Fruit fly (Drosophila melanogaster): Measurements from ENCODE around the gene CG5151.

Gene CG5151

DNA sequence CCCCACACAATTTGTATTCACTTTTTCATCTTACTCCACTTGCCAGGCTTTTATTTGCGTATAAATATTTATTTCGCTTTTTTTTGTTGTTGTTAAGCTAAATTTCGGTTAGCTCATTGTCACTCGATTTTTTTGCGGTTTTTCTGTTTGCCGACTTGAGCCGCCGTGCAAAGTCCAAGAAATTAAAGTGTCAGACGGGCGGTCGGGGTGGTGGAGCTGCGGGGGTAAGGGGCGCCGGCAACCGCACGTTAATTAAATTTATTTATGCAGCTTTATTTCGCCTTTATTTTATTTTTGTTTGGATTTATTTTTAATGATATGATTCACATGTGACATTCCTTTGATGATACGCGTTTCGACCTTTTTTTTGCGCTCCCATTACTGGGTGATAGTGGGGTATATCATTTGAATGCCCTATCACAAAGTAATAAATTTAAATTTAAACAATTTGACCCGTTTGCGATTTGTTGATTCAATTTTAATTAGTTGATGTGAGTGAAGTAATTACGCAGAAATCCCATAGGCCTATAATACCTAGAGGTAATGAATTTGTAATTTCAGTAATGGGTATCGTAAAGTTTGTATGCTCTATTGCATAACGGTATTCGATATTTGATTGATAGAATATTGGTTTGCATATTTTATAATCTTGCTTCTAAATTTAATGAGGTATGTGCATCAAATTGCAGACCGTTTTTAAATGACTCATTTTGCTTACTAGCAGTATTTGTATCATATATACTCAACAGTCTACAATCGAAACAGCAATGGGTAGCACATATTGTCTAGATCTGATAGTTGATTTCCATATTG, 1.1 kb upstream of the CG5151 start (continued):
- TF ChIP-seq YL-1 (GFP tag; optimal IDR thresholded peaks at IDR 0.05) (no peak), Sry-β (GFP tag; optimal IDR thresholded peaks at IDR 0.05) (no peak), CG4360 (GFP tag; IDR thresholded peaks at IDR 0.05) (no peak), sd (tag; optimal IDR thresholded peaks at IDR 0.05) (peak; percentile 40), mam (GFP tag; optimal IDR thresholded peaks at IDR 0.05) (peak; percentile 65), CG11560 (tag; IDR thresholded peaks at IDR 0.05) (no peak), Blimp-1 (GFP tag; optimal IDR thresholded peaks at IDR 0.05) (no peak), Gsc (GFP tag; IDR thresholded peaks at IDR 0.05) (no peak), CG10274 (GFP tag; optimal IDR thresholded peaks at IDR 0.05) (peak; percentile 47), CG2875 (GFP tag; optimal IDR thresholded peaks at IDR 0.05) (no peak), Stat92E (GFP tag; optimal IDR thresholded peaks at IDR 0.05) (peak in 1 of 3 experiments; percentile 75), CG2129 (GFP tag; IDR thresholded peaks at IDR 0.05; ENCODE audit: partially characterized antibody) (no peak), CG13894 (tag; optimal IDR thresholded peaks at IDR 0.05) (no peak), CG11723 (GFP tag; optimal IDR thresholded peaks at IDR 0.05) (no peak), trh (GFP tag; optimal IDR thresholded peaks at IDR 0.05) (no peak), esg (GFP tag; conservative IDR thresholded peaks at IDR 0.05) (peak; percentile 57), insv (GFP tag; optimal IDR thresholded peaks at IDR 0.05) (no peak), slou (GFP tag; optimal IDR thresholded peaks at IDR 0.05) (peak; percentile 51), CG7963 (GFP tag; IDR thresholded peaks at IDR 0.05; ENCODE audit: partially characterized antibody) (no peak), ap (GFP tag; IDR thresholded peaks at IDR 0.05) (no peak), CHES-1-like (GFP tag; optimal IDR thresholded peaks at IDR 0.05) (peak; percentile 50), pfk (GFP tag; optimal IDR thresholded peaks at IDR 0.05) (no peak), eyg (GFP tag; optimal IDR thresholded peaks at IDR 0.05) (no peak), CG42726 (GFP tag; IDR thresholded peaks at IDR 0.05; ENCODE audit: partially characterized antibody) (no peak), zf30C (GFP tag; optimal IDR thresholded peaks at IDR 0.05) (no peak), dati (GFP tag; IDR thresholded peaks at IDR 0.05) (no peak), CG31224 (GFP tag; IDR thresholded peaks at IDR 0.05) (peak; percentile 39; the same call in 1 of the 2 replicates), CG12236 (GFP tag; optimal IDR thresholded peaks at IDR 0.05) (peak; percentile 1), E2f2 (GFP tag; IDR thresholded peaks at IDR 0.05) (no peak), CG3995 (GFP tag; optimal IDR thresholded peaks at IDR 0.05) (peak; percentile 36), knrl (GFP tag; IDR thresholded peaks at IDR 0.05; ENCODE audit: partially characterized antibody) (no peak), pan (optimal IDR thresholded peaks at IDR 0.05) (no peak), pan (GFP tag; optimal IDR thresholded peaks at IDR 0.05 in 1 of 2, IDR thresholded peaks at IDR 0.05 in 1 of 2) (peak in 1 of 2 experiments; percentile 39), lilli (GFP tag; optimal IDR thresholded peaks at IDR 0.05) (peak; percentile 78), HLHmδ (GFP tag; optimal IDR thresholded peaks at IDR 0.05) (no peak), hkb (optimal IDR thresholded peaks at IDR 0.05) (no peak), hkb (GFP tag; IDR thresholded peaks at IDR 0.05) (0 out of 2 replicates have a peak, but pooled peaks have one; percentile 20), crc (GFP tag; optimal IDR thresholded peaks at IDR 0.05) (no peak), gce (GFP tag; IDR thresholded peaks at IDR 0.05) (no peak), en (GFP tag; optimal IDR thresholded peaks at IDR 0.05) (no peak), ash1 (GFP tag; optimal IDR thresholded peaks at IDR 0.05) (no peak), otp (GFP tag; IDR thresholded peaks at IDR 0.05) (0 out of 3 replicates have a peak, but pooled peaks have one; percentile 45), lmd (GFP tag; IDR thresholded peaks at IDR 0.05) (peak; percentile 58), Hr78 (GFP tag; optimal IDR thresholded peaks at IDR 0.05) (no peak), CG8478 (optimal IDR thresholded peaks at IDR 0.05) (no peak), Myb (GFP tag; optimal IDR thresholded peaks at IDR 0.05) (peak; percentile 29), D (optimal IDR thresholded peaks at IDR 0.05) (no peak), D (GFP tag; optimal IDR thresholded peaks at IDR 0.05) (no peak), ATbp (GFP tag; optimal IDR thresholded peaks at IDR 0.05) (no peak), CG15514 (GFP tag; optimal IDR thresholded peaks at IDR 0.05) (peak; percentile 4)
